Fruit fly (Drosophila melanogaster) whole organism, embryonic: ENCODE data around the gene kek6.

Source experiments
- Adf1 ChIP-seq: fragments of 200-800 bp; sonication (Bioruptor generic); IDR thresholded peaks from 2 replicates; pipeline ENCODE4 v1.3.6; 2022; ENCODE audit warnings: missing biosample characterization, missing genetic modification characterization
- Atf3 ChIP-seq: fragments of 200-800 bp; sonication (Bioruptor generic); optimal IDR thresholded peaks from 3 replicates; lab custom pipeline; 2016; ENCODE audit warnings: missing biosample characterization, missing genetic modification characterization
- Bteb2 ChIP-seq: fragments of 200-800 bp; sonication (Bioruptor generic); optimal IDR thresholded peaks from 2 replicates; lab custom pipeline; 2016; ENCODE audit warnings: missing biosample characterization, missing genetic modification characterization
- C15 ChIP-seq: fragments of 200-800 bp; sonication (Bioruptor generic); IDR thresholded peaks from 3 replicates; pipeline ENCODE4 v1.3.6; 2022; ENCODE audit warnings: missing biosample characterization, missing genetic modification characterization
- CG10462 ChIP-seq: fragments of 200-800 bp; sonication (Bioruptor generic); optimal IDR thresholded peaks from 2 replicates; lab custom pipeline; 2016; ENCODE audit warnings: missing biosample characterization, missing genetic modification characterization
- CG10543 ChIP-seq: fragments of 200-800 bp; sonication (Bioruptor generic); optimal IDR thresholded peaks from 3 replicates; lab custom pipeline; 2017; ENCODE audit warnings: missing biosample characterization, mild to moderate bottlenecking, missing genetic modification characterization, moderate library complexity
- CG11696 ChIP-seq: fragments of 200-800 bp; sonication (Bioruptor generic); IDR thresholded peaks from 2 replicates; pipeline ENCODE4 v1.3.6; 2022; ENCODE audit warnings: missing biosample characterization, missing genetic modification characterization
- CG12104 ChIP-seq: fragments of 200-800 bp; sonication (Bioruptor generic); optimal IDR thresholded peaks from 3 replicates; lab custom pipeline; 2016; ENCODE audit warnings: missing biosample characterization, missing genetic modification characterization
- CG12391 ChIP-seq: fragments of 200-800 bp; sonication (Bioruptor generic); optimal IDR thresholded peaks from 3 replicates; lab custom pipeline; 2018; ENCODE audit warnings: missing biosample characterization, mild to moderate bottlenecking, missing genetic modification characterization, moderate library complexity
- CG13287 ChIP-seq: fragments of 200-800 bp; sonication (Bioruptor generic); IDR thresholded peaks from 2 replicates; pipeline ENCODE4 v1.3.6; 2022; ENCODE audit warnings: missing biosample characterization, missing genetic modification characterization; ENCODE audit not compliant: partially characterized antibody
- CG13296 ChIP-seq: fragments of 200-800 bp; sonication (Bioruptor generic); optimal IDR thresholded peaks from 3 replicates; lab custom pipeline; 2018; ENCODE audit warnings: missing biosample characterization, mild to moderate bottlenecking, missing genetic modification characterization
- CG15514 ChIP-seq: fragments of 200-800 bp; sonication (Bioruptor generic); optimal IDR thresholded peaks from 3 replicates; lab custom pipeline; 2017; ENCODE audit warnings: missing biosample characterization, missing genetic modification characterization, mild to moderate bottlenecking, moderate library complexity, missing genetic modification reagents
- CG15601 ChIP-seq: fragments of 200-800 bp; sonication (Bioruptor generic); optimal IDR thresholded peaks from 3 replicates; lab custom pipeline; 2019; ENCODE audit warnings: missing biosample characterization, mild to moderate bottlenecking, missing genetic modification characterization, moderate library complexity
- CG16815 ChIP-seq: fragments of 200-800 bp; sonication (Bioruptor generic); optimal IDR thresholded peaks from 3 replicates; lab custom pipeline; 2017; ENCODE audit warnings: missing biosample characterization, mild to moderate bottlenecking, missing genetic modification characterization
- CG17361 ChIP-seq: fragments of 200-800 bp; sonication (Bioruptor generic); IDR thresholded peaks from 3 replicates; pipeline ENCODE4 v1.3.6; 2022; ENCODE audit warnings: missing biosample characterization, missing genetic modification characterization
- CG1792 ChIP-seq: fragments of 200-800 bp; sonication (Bioruptor generic); optimal IDR thresholded peaks from 2 replicates; lab custom pipeline; 2016; ENCODE audit warnings: missing biosample characterization, missing genetic modification characterization
- CG2120 ChIP-seq: fragments of 200-800 bp; sonication (Bioruptor generic); optimal IDR thresholded peaks from 3 replicates; lab custom pipeline; 2016; ENCODE audit warnings: missing biosample characterization, missing genetic modification characterization
- CG2202 ChIP-seq: fragments of 200-800 bp; sonication (Bioruptor generic); optimal IDR thresholded peaks from 2 replicates; lab custom pipeline; 2018; ENCODE audit warnings: missing biosample characterization, mild to moderate bottlenecking, missing genetic modification characterization
- CG30020 ChIP-seq: fragments of 200-800 bp; optimal IDR thresholded peaks from 2 replicates; lab custom pipeline; 2019; ENCODE audit warnings: missing biosample characterization, mild to moderate bottlenecking, missing genetic modification characterization, moderate library complexity
- CG3065 ChIP-seq: fragments of 200-800 bp; sonication (Bioruptor generic); optimal IDR thresholded peaks from 2 replicates; lab custom pipeline; 2016; ENCODE audit warnings: missing biosample characterization, missing genetic modification characterization
- CG34224 ChIP-seq: fragments of 200-800 bp; sonication (Bioruptor generic); IDR thresholded peaks from 3 replicates; pipeline ENCODE4 v1.3.6; 2022; ENCODE audit warnings: missing biosample characterization, missing genetic modification characterization; ENCODE audit not compliant: partially characterized antibody
- CG3838 ChIP-seq: fragments of 200-800 bp; sonication (Bioruptor generic); optimal IDR thresholded peaks from 3 replicates; lab custom pipeline; 2016; ENCODE audit warnings: missing biosample characterization, missing genetic modification characterization
- CG4282 ChIP-seq: fragments of 200-800 bp; sonication (Bioruptor generic); optimal IDR thresholded peaks from 2 replicates; lab custom pipeline; 2016; ENCODE audit warnings: missing biosample characterization, missing genetic modification characterization
- CG4328 ChIP-seq: fragments of 200-800 bp; sonication (Bioruptor generic); optimal IDR thresholded peaks from 3 replicates; lab custom pipeline; 2017; ENCODE audit warnings: missing biosample characterization, missing genetic modification reagents, missing genetic modification characterization
- CG4617 ChIP-seq: fragments of 200-800 bp; sonication (Bioruptor generic); optimal IDR thresholded peaks from 3 replicates; lab custom pipeline; 2016; ENCODE audit warnings: missing biosample characterization, missing genetic modification characterization, borderline replicate concordance
- CG9817 ChIP-seq: fragments of 200-800 bp; sonication (Bioruptor generic); optimal IDR thresholded peaks from 2 replicates; lab custom pipeline; 2018; ENCODE audit warnings: missing biosample characterization, mild to moderate bottlenecking, missing genetic modification characterization, moderate library complexity
- Deaf1 ChIP-seq: fragments of 200-800 bp; optimal IDR thresholded peaks from 3 replicates; lab custom pipeline; 2019; ENCODE audit warnings: missing biosample characterization, mild to moderate bottlenecking, missing genetic modification characterization, moderate library complexity
- Fer1 ChIP-seq: fragments of 200-800 bp; sonication (Bioruptor generic); optimal IDR thresholded peaks from 2 replicates; lab custom pipeline; 2017; ENCODE audit warnings: missing biosample characterization, mild to moderate bottlenecking, missing genetic modification characterization
- Gsc ChIP-seq: fragments of 200-800 bp; sonication (Bioruptor generic); IDR thresholded peaks from 2 replicates; pipeline ENCODE4 v1.3.6; 2022; ENCODE audit warnings: missing biosample characterization, missing genetic modification characterization
- MESR4 ChIP-seq: fragments of 200-800 bp; sonication (Bioruptor generic); optimal IDR thresholded peaks from 2 replicates; lab custom pipeline; 2018; ENCODE audit warnings: missing biosample characterization, mild to moderate bottlenecking, missing genetic modification characterization, moderate library complexity
- NfI ChIP-seq: fragments of 200-800 bp; sonication (Bioruptor generic); optimal IDR thresholded peaks from 3 replicates; lab custom pipeline; 2018; ENCODE audit warnings: missing biosample characterization, mild to moderate bottlenecking, missing genetic modification characterization, moderate library complexity
- Oli ChIP-seq: fragments of 200-800 bp; sonication (Bioruptor generic); optimal IDR thresholded peaks from 2 replicates; lab custom pipeline; 2018; ENCODE audit warnings: missing biosample characterization, mild to moderate bottlenecking, missing genetic modification characterization, moderate library complexity
- PHDP ChIP-seq: fragments of 200-800 bp; sonication (Bioruptor generic); optimal IDR thresholded peaks from 3 replicates; lab custom pipeline; 2018; ENCODE audit warnings: missing biosample characterization, mild to moderate bottlenecking, missing genetic modification characterization, moderate library complexity
- Ravus ChIP-seq: fragments of 200-800 bp; sonication (Bioruptor generic); IDR thresholded peaks from 2 replicates; pipeline ENCODE4 v1.3.6; 2022; ENCODE audit warnings: missing biosample characterization, missing genetic modification characterization
- Sry-δ ChIP-seq: fragments of 200-800 bp; sonication (Bioruptor generic); optimal IDR thresholded peaks from 2 replicates; lab custom pipeline; 2016; ENCODE audit warnings: missing biosample characterization, missing genetic modification characterization
- Ssrp ChIP-seq: fragments of 200-800 bp; sonication (Bioruptor generic); optimal IDR thresholded peaks from 2 replicates; lab custom pipeline; 2018; ENCODE audit warnings: missing biosample characterization, mild to moderate bottlenecking, missing genetic modification characterization, moderate library complexity
- abd-A ChIP-seq: fragments of 200-800 bp; sonication (Bioruptor generic); optimal IDR thresholded peaks from 3 replicates; lab custom pipeline; 2019; ENCODE audit warnings: missing biosample characterization, mild to moderate bottlenecking, missing genetic modification characterization, moderate library complexity
- chinmo ChIP-seq: fragments of 200-800 bp; sonication (Bioruptor generic); IDR thresholded peaks from 4 replicates; pipeline ENCODE4 v1.3.6; 2022; ENCODE audit warnings: missing biosample characterization, missing genetic modification characterization; ENCODE audit not compliant: partially characterized antibody
- corto ChIP-seq: fragments of 200-800 bp; sonication (Bioruptor generic); optimal IDR thresholded peaks from 2 replicates; lab custom pipeline; 2016; ENCODE audit warnings: missing biosample characterization, mild to moderate bottlenecking, missing genetic modification characterization, moderate library complexity
- crc ChIP-seq: fragments of 200-800 bp; sonication (Bioruptor generic); optimal IDR thresholded peaks from 2 replicates; lab custom pipeline; 2016; ENCODE audit warnings: missing biosample characterization, missing genetic modification characterization
- dimm ChIP-seq: fragments of 200-800 bp; sonication (Bioruptor generic); IDR thresholded peaks from 2 replicates; pipeline ENCODE4 v1.3.6; 2022; ENCODE audit warnings: missing biosample characterization, missing genetic modification characterization
- dpn ChIP-seq, 2 experiments: fragments of 200-800 bp; sonication (Bioruptor generic); optimal IDR thresholded peaks; 3 replicates each; lab custom pipeline; 2016; ENCODE audit warnings: missing biosample characterization in 2 of 2, missing genetic modification characterization in 2 of 2
- lilli ChIP-seq: fragments of 200-800 bp; sonication (Bioruptor generic); optimal IDR thresholded peaks from 3 replicates; lab custom pipeline; 2016; ENCODE audit warnings: missing biosample characterization, missing genetic modification characterization
- lmd ChIP-seq: fragments of 200-800 bp; sonication (Bioruptor generic); IDR thresholded peaks from 2 replicates; pipeline ENCODE4 v1.3.6; 2022; ENCODE audit warnings: missing biosample characterization, missing genetic modification characterization
- otp ChIP-seq: fragments of 200-800 bp; sonication (Bioruptor generic); IDR thresholded peaks from 3 replicates; pipeline ENCODE4, ENCODE4 v1.3.6; 2022; ENCODE audit warnings: missing biosample characterization, missing genetic modification characterization
- seq ChIP-seq: fragments of 200-800 bp; sonication (Bioruptor generic); IDR thresholded peaks from 2 replicates; pipeline ENCODE4 v1.3.6; 2022; ENCODE audit warnings: missing biosample characterization, missing genetic modification characterization
- slbo ChIP-seq: fragments of 200-800 bp; sonication (Bioruptor generic); IDR thresholded peaks from 2 replicates; pipeline ENCODE4 v1.3.6; 2022; ENCODE audit warnings: missing biosample characterization, missing genetic modification characterization
- wek ChIP-seq: fragments of 200-800 bp; sonication (Bioruptor generic); optimal IDR thresholded peaks from 3 replicates; lab custom pipeline; 2018; ENCODE audit warnings: missing biosample characterization, mild to moderate bottlenecking, missing genetic modification characterization, moderate library complexity
- z ChIP-seq: fragments of 200-800 bp; sonication (Bioruptor generic); IDR thresholded peaks from 3 replicates; pipeline ENCODE4 v1.3.6; 2022; ENCODE audit warnings: missing biosample characterization, missing genetic modification characterization
- zfh2 ChIP-seq: fragments of 200-800 bp; sonication (Bioruptor generic); optimal IDR thresholded peaks from 2 replicates; lab custom pipeline; 2016; ENCODE audit warnings: missing biosample characterization, missing genetic modification characterization

kek6 gene

dm6 chr3R:31592256-31592879 lies 29.6 kb upstream of the kek6 start, which contains the start of gene CG1774 (continued):
- TF ChIP-seq CG4282 (GFP tag; lab: Kevin White, UChicago) = peak; percentile 39
- TF ChIP-seq CG11696 (GFP tag; lab: Robert Waterston, UW) = no peak
- peak; percentile 55 for TF ChIP-seq Deaf1 (tag; lab: Kevin White, UChicago)
- peak; percentile 75 for TF ChIP-seq CG1792 (GFP tag; lab: Kevin White, UChicago)
- peak; percentile 88 for TF ChIP-seq crc (GFP tag; lab: Kevin White, UChicago)
- peak; percentile 47; the same call in 1 of the 2 replicates for TF ChIP-seq Adf1
- peak; percentile 81 for TF ChIP-seq CG15514 (GFP tag; lab: Kevin White, UChicago)
- TF ChIP-seq CG12391 (tag; lab: Kevin White, UChicago) = peak; percentile 75
- TF ChIP-seq Oli (tag; lab: Kevin White, UChicago) = peak; percentile 68
- peak; percentile 25 for TF ChIP-seq CG10462 (GFP tag; lab: Kevin White, UChicago)
- TF ChIP-seq dimm (GFP tag; lab: Robert Waterston, UW) = peak; percentile 46; the same call in 1 of the 2 replicates
- TF ChIP-seq dpn (GFP tag; optimal IDR thresholded peaks at IDR 0.05; lab: Kevin White, UChicago) = peak; percentile 84 to 89
- TF ChIP-seq CG30020 (tag; lab: Kevin White, UChicago) = no peak
- peak; percentile 67 for TF ChIP-seq seq
- TF ChIP-seq CG15601 (tag; lab: Kevin White, UChicago) = peak; percentile 31
- peak; percentile 45 for TF ChIP-seq Sry-δ (GFP tag; lab: Kevin White, UChicago)
- no peak for TF ChIP-seq CG4328 (GFP tag; lab: Kevin White, UChicago)
- peak; percentile 51 for TF ChIP-seq CG12104 (GFP tag; lab: Kevin White, UChicago)
- TF ChIP-seq CG13287 (GFP tag; lab: Robert Waterston, UW) = no peak
- TF ChIP-seq CG10543 (GFP tag; lab: Kevin White, UChicago) = peak; percentile 70
- no peak for TF ChIP-seq CG34224 (GFP tag; lab: Robert Waterston, UW)
- TF ChIP-seq corto (GFP tag; lab: Kevin White, UChicago) = peak; percentile 84
- no peak for TF ChIP-seq MESR4 (GFP tag; lab: Kevin White, UChicago)
- TF ChIP-seq CG13296 (GFP tag; lab: Kevin White, UChicago) = peak; percentile 77
- no peak for TF ChIP-seq chinmo (GFP tag; lab: Robert Waterston, UW)
- TF ChIP-seq Fer1 (GFP tag; lab: Kevin White, UChicago) = peak; percentile 88
- TF ChIP-seq lilli (GFP tag; lab: Kevin White, UChicago) = peak; percentile 90
- peak; percentile 81 for TF ChIP-seq lmd (GFP tag; lab: Robert Waterston, UW)
- TF ChIP-seq CG16815 (GFP tag; lab: Kevin White, UChicago) = peak; percentile 60
- peak; percentile 78 for TF ChIP-seq CG17361 (GFP tag; lab: Robert Waterston, UW)
- TF ChIP-seq Gsc = peak; percentile 5; the same call in 1 of the 2 replicates
- no peak for TF ChIP-seq abd-A (tag; lab: Kevin White, UChicago)
- peak; percentile 70 for TF ChIP-seq CG9817 (tag; lab: Kevin White, UChicago)
- TF ChIP-seq z = no peak
- TF ChIP-seq wek (GFP tag; lab: Kevin White, UChicago) = peak; percentile 4
- TF ChIP-seq Bteb2 = peak; percentile 84
- TF ChIP-seq CG3065 (GFP tag; lab: Kevin White, UChicago) = no peak
- TF ChIP-seq CG2202 = no peak
- TF ChIP-seq PHDP (tag; lab: Kevin White, UChicago) = peak; percentile 86
- peak; percentile 66; the same call in 2 of the 3 replicates for TF ChIP-seq otp (GFP tag; lab: Robert Waterston, UW)
- peak; percentile 22 for TF ChIP-seq Ravus (GFP tag; lab: Robert Waterston, UW)
- TF ChIP-seq NfI (GFP tag; lab: Kevin White, UChicago) = peak; percentile 79
- TF ChIP-seq C15 = no peak
- TF ChIP-seq Atf3 (GFP tag; lab: Kevin White, UChicago) = no peak
- peak; percentile 50 for TF ChIP-seq Ssrp (tag; lab: Kevin White, UChicago)
- no peak for TF ChIP-seq CG4617 (GFP tag; lab: Kevin White, UChicago)
- TF ChIP-seq slbo (GFP tag; lab: Robert Waterston, UW) = peak; percentile 91
- TF ChIP-seq CG3838 (GFP tag; lab: Kevin White, UChicago) = peak; percentile 31
- peak; percentile 96 for TF ChIP-seq CG2120 (GFP tag; lab: Kevin White, UChicago)
- TF ChIP-seq zfh2 (GFP tag; lab: Kevin White, UChicago) = peak; percentile 89
